Worm (Caenorhabditis elegans) whole organism, young adult: ENCODE data around the gene K08D9.4.
A peak's percentile ranks its signal among the peaks of the same experiment; 100 is the strongest.

ENCODE experiments used
- C17E4.6 ChIP-seq: fragments of 200-800 bp; sonication (Bioruptor generic); IDR thresholded peaks from 2 replicates; pipeline ENCODE4 v1.3.6; 2022; ENCODE audit warnings: missing genetic modification reagents, missing genetic modification characterization, missing compliant biosample characterization
- F23B12.7 ChIP-seq: sonication (generic microtip); optimal IDR thresholded peaks from 2 replicates; lab custom pipeline; 2017; ENCODE audit warnings: missing genetic modification characterization, mild to moderate bottlenecking, missing compliant biosample characterization, antibody characterized with exemption, moderate library complexity; ENCODE audit not compliant: insufficient read depth
- F57C9.4 ChIP-seq: sonication (generic microtip); optimal IDR thresholded peaks from 2 replicates; lab custom pipeline; 2017; ENCODE audit warnings: mild to moderate bottlenecking, missing genetic modification characterization, missing compliant biosample characterization
- K11D2.4 ChIP-seq: fragments of 200-800 bp; sonication (Bioruptor generic); IDR thresholded peaks from 2 replicates; pipeline ENCODE4 v1.3.6; 2022; ENCODE audit warnings: missing genetic modification reagents, missing genetic modification characterization, missing compliant biosample characterization
- Y95B8A.8 ChIP-seq: fragments of 200-800 bp; sonication (Bioruptor generic); IDR thresholded peaks from 2 replicates; pipeline ENCODE4 v1.3.6; 2022; ENCODE audit warnings: missing genetic modification reagents, missing genetic modification characterization, missing compliant biosample characterization
- akir-1 ChIP-seq: fragments of 200-800 bp; sonication (Bioruptor generic); optimal IDR thresholded peaks from 2 replicates; lab custom pipeline; 2018; ENCODE audit warnings: mild to moderate bottlenecking, missing genetic modification characterization, moderate library complexity, missing compliant biosample characterization
- ama-1 ChIP-seq, 3 experiments: fragments of 150-350 bp in 1 of 3; sonication (generic microtip) in 2 of 3; optimal IDR thresholded peaks; 2 replicates each; lab custom pipeline; 2014 to 2018; ENCODE audit warnings: missing biosample characterization in 2 of 3, missing genetic modification characterization in 2 of 3, missing genetic modification reagents in 2 of 3
- aptf-3 ChIP-seq: fragments of 200-800 bp; sonication (Bioruptor generic); IDR thresholded peaks from 2 replicates; pipeline ENCODE4 v1.3.6; 2022; ENCODE audit warnings: missing genetic modification characterization, missing compliant biosample characterization
- atf-7 ChIP-seq: sonication (generic microtip); optimal IDR thresholded peaks from 2 replicates; lab custom pipeline; 2017; ENCODE audit warnings: mild to moderate bottlenecking, missing genetic modification characterization, missing compliant biosample characterization
- ceh-40 ChIP-seq: fragments of 200-800 bp; sonication (Bioruptor generic); IDR thresholded peaks from 2 replicates; pipeline ENCODE4 v1.3.6; 2022; ENCODE audit warnings: missing genetic modification characterization, missing compliant biosample characterization
- ceh-58 ChIP-seq: fragments of 200-800 bp; sonication (Bioruptor generic); IDR thresholded peaks from 2 replicates; pipeline ENCODE4 v1.3.6; 2022; ENCODE audit warnings: missing genetic modification characterization, missing compliant biosample characterization
- ceh-91 ChIP-seq: fragments of 200-800 bp; sonication (Bioruptor generic); IDR thresholded peaks from 2 replicates; pipeline ENCODE4 v1.3.6; 2022; ENCODE audit warnings: missing genetic modification reagents, missing genetic modification characterization, missing compliant biosample characterization
- egrh-3 ChIP-seq: fragments of 200-800 bp; sonication (Bioruptor generic); IDR thresholded peaks from 2 replicates; pipeline ENCODE4 v1.3.6; 2022; ENCODE audit warnings: missing genetic modification reagents, missing genetic modification characterization, missing compliant biosample characterization
- ekl-4 ChIP-seq: fragments of 200-800 bp; sonication (Bioruptor generic); IDR thresholded peaks from 2 replicates; pipeline ENCODE4 v1.3.6; 2022; ENCODE audit warnings: missing genetic modification reagents, missing genetic modification characterization, missing compliant biosample characterization
- hmg-1.2 ChIP-seq: fragments of 200-800 bp; sonication (Bioruptor generic); IDR thresholded peaks from 2 replicates; pipeline ENCODE4 v1.3.6; 2022; ENCODE audit warnings: missing genetic modification reagents, missing genetic modification characterization, missing compliant biosample characterization
- hmg-20 ChIP-seq: fragments of 200-800 bp; sonication (Bioruptor generic); IDR thresholded peaks from 2 replicates; pipeline ENCODE4 v1.3.6; 2022; ENCODE audit warnings: missing genetic modification reagents, missing genetic modification characterization, missing compliant biosample characterization
- lin-40 ChIP-seq: sonication (generic microtip); optimal IDR thresholded peaks from 2 replicates; lab custom pipeline; 2016; ENCODE audit warnings: missing genetic modification characterization, mild to moderate bottlenecking, missing compliant biosample characterization, missing genotype, missing genetic modification reagents
- lsy-27 ChIP-seq: sonication (generic microtip); optimal IDR thresholded peaks from 2 replicates; lab custom pipeline; 2017; ENCODE audit warnings: missing genetic modification characterization, mild to moderate bottlenecking, missing compliant biosample characterization, antibody characterized with exemption, missing genotype, borderline replicate concordance; ENCODE audit not compliant: insufficient read depth
- madf-3 ChIP-seq: fragments of 200-800 bp; sonication (Bioruptor generic); IDR thresholded peaks from 2 replicates; pipeline ENCODE4 v1.3.6; 2022; ENCODE audit warnings: missing genetic modification reagents, missing genetic modification characterization, missing compliant biosample characterization
- madf-8 ChIP-seq: fragments of 200-800 bp; sonication (Bioruptor generic); conservative IDR thresholded peaks from 2 replicates; pipeline ENCODE4 v1.3.6; 2022; ENCODE audit warnings: missing genetic modification reagents, missing genetic modification characterization, missing compliant biosample characterization
- mcd-1 ChIP-seq: fragments of 200-800 bp; sonication (Bioruptor generic); IDR thresholded peaks from 2 replicates; pipeline ENCODE4 v1.3.6; 2022; ENCODE audit warnings: missing genetic modification reagents, missing genetic modification characterization, missing compliant biosample characterization
- mel-28 ChIP-seq: sonication (generic microtip); optimal IDR thresholded peaks from 2 replicates; lab custom pipeline; 2016; ENCODE audit warnings: borderline replicate concordance, mild to moderate bottlenecking, missing genetic modification characterization, missing compliant biosample characterization
- nfyb-1 ChIP-seq: fragments of 200-800 bp; sonication (Bioruptor generic); IDR thresholded peaks from 2 replicates; pipeline ENCODE4 v1.3.6; 2022; ENCODE audit warnings: missing genetic modification reagents, missing genetic modification characterization, missing compliant biosample characterization
- nhr-27 ChIP-seq: fragments of 200-800 bp; sonication (Bioruptor generic); optimal IDR thresholded peaks from 2 replicates; lab custom pipeline; 2018; ENCODE audit warnings: mild to moderate bottlenecking, missing genetic modification characterization, moderate library complexity, missing compliant biosample characterization
- nhr-80 ChIP-seq: sonication (generic microtip); optimal IDR thresholded peaks from 2 replicates; lab custom pipeline; 2016; ENCODE audit warnings: missing genetic modification characterization, missing compliant biosample characterization
- nhr-90 ChIP-seq: sonication (generic microtip); optimal IDR thresholded peaks from 2 replicates; lab custom pipeline; 2016; ENCODE audit warnings: missing genotype, mild to moderate bottlenecking, missing genetic modification characterization, missing compliant biosample characterization
- rec-8 ChIP-seq, 2 experiments: sonication (generic microtip); optimal IDR thresholded peaks; 2 replicates each; lab custom pipeline; 2016; ENCODE audit warnings: mild to moderate bottlenecking in 2 of 2, missing genetic modification characterization in 2 of 2, missing genetic modification reagents in 2 of 2, missing genotype in 2 of 2, missing biosample characterization in 1 of 2, missing compliant biosample characterization in 1 of 2, moderate library complexity in 1 of 2
- snpc-1.1 ChIP-seq: sonication (generic microtip); optimal IDR thresholded peaks from 2 replicates; lab custom pipeline; 2017; ENCODE audit warnings: missing genetic modification characterization, mild to moderate bottlenecking, missing compliant biosample characterization, antibody characterized with exemption, moderate library complexity, missing genotype, missing genetic modification reagents; ENCODE audit not compliant: insufficient read depth
- snpc-1.3 ChIP-seq: sonication (generic microtip); optimal IDR thresholded peaks from 2 replicates; lab custom pipeline; 2017; ENCODE audit warnings: missing genetic modification characterization, mild to moderate bottlenecking, missing compliant biosample characterization, antibody characterized with exemption, moderate library complexity, missing genotype, missing genetic modification reagents; ENCODE audit not compliant: insufficient read depth
- ztf-22 ChIP-seq: fragments of 200-800 bp; sonication (Bioruptor generic); optimal IDR thresholded peaks from 2 replicates; lab custom pipeline; 2018; ENCODE audit warnings: mild to moderate bottlenecking, missing genetic modification characterization, moderate library complexity, missing compliant biosample characterization
- ztf-6 ChIP-seq: fragments of 200-800 bp; sonication (Bioruptor generic); IDR thresholded peaks from 2 replicates; pipeline ENCODE4 v1.3.6; 2022; ENCODE audit warnings: missing genetic modification reagents, missing genetic modification characterization, missing compliant biosample characterization

Gene K08D9.4

DNA sequence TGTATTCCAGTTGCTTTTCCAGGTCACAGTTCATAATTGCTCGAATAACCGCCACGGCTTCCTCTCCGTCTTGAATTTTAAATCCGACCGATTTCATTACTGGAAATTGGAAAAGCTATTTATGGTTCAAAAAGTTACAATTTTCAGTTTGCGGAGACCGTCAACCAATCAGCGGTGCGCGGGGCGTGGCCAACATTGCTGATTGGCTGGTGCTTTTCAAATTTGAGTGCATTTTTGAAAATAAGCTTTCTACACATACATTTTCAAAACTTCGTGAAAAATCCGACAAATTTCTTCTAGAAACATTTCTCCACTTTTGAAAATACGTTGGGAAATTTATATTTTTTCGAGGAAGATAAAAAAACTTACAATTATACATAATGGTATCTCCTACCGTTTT is 4.4 kb downstream of the K08D9.4 start:
- peak; percentile 66; the same call in 1 of the 2 replicates for TF ChIP-seq nfyb-1 (GFP tag; lab: Robert Waterston, UW)
- TF ChIP-seq akir-1 (GFP tag; lab: Kevin White, UChicago): no peak

DNA sequence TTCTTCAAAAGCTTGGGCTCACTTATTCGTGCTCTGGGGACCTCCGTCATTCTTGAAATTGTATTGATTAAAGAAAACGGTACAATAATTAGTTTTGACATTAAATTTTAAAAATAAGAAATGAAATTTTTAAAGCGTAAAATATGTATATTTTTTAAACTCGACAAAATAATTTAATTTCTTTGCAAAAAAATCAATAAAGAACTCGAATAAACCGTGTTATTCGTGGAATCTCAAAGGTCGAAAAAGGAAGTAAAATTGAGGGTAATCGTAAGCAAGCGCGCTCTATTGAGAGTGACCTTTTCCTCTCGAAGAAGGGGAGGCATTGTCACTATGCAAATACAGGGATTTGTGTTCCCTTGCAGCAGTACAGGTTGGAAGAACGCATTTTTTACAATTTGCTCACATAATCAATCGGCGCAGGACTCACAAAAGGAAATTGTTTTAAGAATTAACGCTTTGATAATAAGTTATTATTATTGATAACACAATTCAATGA is 5.2 kb downstream of the K08D9.4 start, which contains the start of gene Y73C8B.2:
Gene Y73C8B.2, minus strand, starts transcription at position 51 of the 499 bp plus-strand sequence.
- peak; percentile 73 for TF ChIP-seq mcd-1
- no peak for TF ChIP-seq mel-28 (tag; lab: Kevin White, UChicago)
- no peak for TF ChIP-seq nhr-27 (tag; lab: Kevin White, UChicago)
- TF ChIP-seq nhr-80 (tag; lab: Kevin White, UChicago): peak; percentile 8
- no peak for TF ChIP-seq lsy-27 (tag; lab: Kevin White, UChicago)
- TF ChIP-seq ceh-58: no peak
- TF ChIP-seq K11D2.4 (GFP tag; lab: Robert Waterston, UW): no peak
- TF ChIP-seq F57C9.4 (tag; lab: Kevin White, UChicago): no peak

DNA sequence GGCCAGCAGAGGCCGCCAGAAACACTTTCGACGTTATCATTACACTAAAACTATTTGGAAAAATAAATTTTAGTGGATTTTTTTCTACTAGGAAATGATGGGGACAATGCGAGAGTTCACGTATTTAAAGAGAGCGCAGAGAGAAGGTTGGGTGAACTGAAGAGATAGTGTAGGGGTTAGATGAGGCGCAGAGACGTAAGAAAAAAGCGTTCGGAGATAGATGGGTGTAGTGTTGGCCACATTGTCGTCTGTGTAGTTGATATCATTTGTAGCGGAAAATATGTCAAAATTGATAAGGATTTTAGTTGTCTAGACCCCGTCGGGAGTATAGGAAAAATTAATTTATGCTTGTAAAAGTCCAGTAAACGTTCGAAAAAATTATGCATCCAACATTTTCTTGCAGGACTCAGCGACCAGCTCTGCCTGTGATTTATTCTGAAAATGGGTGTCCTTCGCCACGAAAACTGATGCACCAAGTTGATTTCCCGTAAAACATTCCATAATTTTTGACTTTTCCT is 7.1 kb downstream of the K08D9.4 start, which contains the start of the genes Y73C8B.3 and Y73C8B.9:
Gene Y73C8B.3, minus strand, starts transcription at position 147 of the 518 bp plus-strand sequence.
Gene Y73C8B.9, plus strand, starts transcription at position 468 of the 518 bp plus-strand sequence.
- TF ChIP-seq nhr-80 (tag; lab: Kevin White, UChicago): peak; percentile 52
- no peak for TF ChIP-seq ekl-4
- TF ChIP-seq aptf-3: no peak
- peak; percentile 33; the same call in 1 of the 2 replicates for TF ChIP-seq mcd-1
- TF ChIP-seq lin-40 (tag; lab: Kevin White, UChicago): peak; percentile 5
- peak; percentile 28; the same call in 1 of the 2 replicates for TF ChIP-seq nfyb-1 (GFP tag; lab: Robert Waterston, UW)
- TF ChIP-seq atf-7 (tag; lab: Kevin White, UChicago): peak; percentile 6
- peak; percentile 89; the same call in 1 of the 2 replicates for TF ChIP-seq hmg-1.2

DNA sequence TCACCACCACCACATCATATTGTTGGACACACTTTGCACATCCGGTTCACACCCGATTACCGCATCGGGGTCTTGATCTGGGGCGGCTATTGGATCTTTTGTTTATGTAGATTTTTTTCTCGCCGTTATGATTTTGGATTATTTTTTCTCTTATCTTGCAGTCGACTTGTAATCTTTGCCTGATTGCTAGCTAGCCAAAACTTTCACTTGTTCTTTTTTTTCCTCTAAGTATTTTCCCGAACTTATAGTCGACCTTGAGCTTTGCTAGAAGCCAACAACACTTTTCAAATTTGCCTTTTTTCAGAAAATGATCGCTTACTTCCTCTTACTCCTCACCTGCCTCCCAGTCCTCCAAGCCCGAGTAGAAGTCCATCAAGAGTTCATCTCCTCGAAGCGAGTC is 12.2 kb downstream of the K08D9.4 start, which contains the start of gene lag-2:
Gene lag-2, plus strand, starts transcription at position 301 of the 400 bp plus-strand sequence.
- TF ChIP-seq ztf-22 (GFP tag; lab: Kevin White, UChicago) (no peak), K11D2.4 (GFP tag; lab: Robert Waterston, UW) (no peak), ztf-6 (GFP tag; lab: Robert Waterston, UW) (no peak), F23B12.7 (no peak), nhr-90 (tag; lab: Kevin White, UChicago) (no peak), Y95B8A.8 (GFP tag; lab: Robert Waterston, UW) (no peak), snpc-1.1 (no peak), ceh-40 (GFP tag; lab: Robert Waterston, UW) (no peak)

DNA sequence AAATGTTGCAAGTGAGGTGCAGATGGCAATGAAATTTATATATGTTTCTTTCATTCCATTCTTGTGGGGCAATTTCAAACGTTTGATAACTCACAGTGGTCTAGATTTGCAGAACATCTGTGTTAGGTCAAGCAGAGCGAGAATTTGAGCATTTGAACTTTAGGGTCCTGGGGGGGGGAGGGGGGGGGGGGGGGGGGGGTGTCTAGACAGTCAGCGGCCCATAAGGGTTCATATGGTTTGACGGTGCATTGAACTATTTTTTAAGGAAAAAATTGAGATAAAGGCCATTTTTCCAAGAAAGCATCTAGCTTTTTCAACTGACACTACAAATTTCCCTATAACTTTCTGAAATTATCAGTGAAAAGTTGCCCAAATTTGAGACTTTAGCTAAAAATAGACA is 14.4 kb downstream of the K08D9.4 start:
- no peak for TF ChIP-seq hmg-20 (GFP tag; lab: Robert Waterston, UW)
- TF ChIP-seq C17E4.6: no peak
- TF ChIP-seq madf-8 (GFP tag; lab: Robert Waterston, UW): no peak
- TF ChIP-seq rec-8 (tag; optimal IDR thresholded peaks at IDR 0.05; lab: Kevin White, UChicago): no peak
- TF ChIP-seq egrh-3: peak; percentile 78; the same call in 1 of the 2 replicates
- TF ChIP-seq, all 124 proteins: peak for 1

DNA sequence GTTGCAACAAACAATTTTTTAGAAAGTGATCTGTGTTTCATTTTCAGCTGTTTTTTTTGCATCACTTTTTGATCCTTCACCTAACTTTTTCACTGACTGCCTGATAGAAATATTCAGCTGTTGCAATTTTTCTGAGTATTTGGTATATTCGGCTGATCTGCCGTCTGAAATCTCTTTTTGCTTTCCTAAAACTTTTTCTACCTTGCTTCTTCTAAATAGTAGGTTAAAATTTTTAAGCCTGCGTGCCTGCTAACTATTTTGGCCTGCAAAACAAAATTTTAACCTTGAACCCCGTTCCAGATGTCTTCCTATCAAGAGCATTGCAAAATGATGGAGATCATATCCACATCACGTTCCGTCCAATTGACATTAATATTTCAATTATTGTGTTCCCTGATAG is 24.1 kb downstream of the K08D9.4 start, which contains the start of gene srab-8:
Gene srab-8, plus strand, starts transcription at position 301 of the 400 bp plus-strand sequence.
- TF ChIP-seq snpc-1.3: no peak
- TF ChIP-seq ama-1 (optimal IDR thresholded peaks at IDR 0.05; lab: Kevin White, UChicago): no peak
- no peak for TF ChIP-seq ama-1 (GFP tag; optimal IDR thresholded peaks at IDR 0.05; lab: Kevin White, UChicago)
- no peak for TF ChIP-seq madf-3 (GFP tag; lab: Robert Waterston, UW)
- no peak for TF ChIP-seq ceh-91 (GFP tag; lab: Robert Waterston, UW)
